Fruit fly (Drosophila melanogaster) whole organism, embryonic: Measurements from ENCODE around the gene ninaC.

ENCODE experiments used
- Ada2b ChIP-seq: fragments of 200-800 bp; sonication (Bioruptor generic); IDR thresholded peaks from 2 replicates; pipeline ENCODE4 v1.3.6; 2022; ENCODE audit warnings: missing biosample characterization, missing genetic modification characterization
- Adf1 ChIP-seq: fragments of 200-800 bp; sonication (Bioruptor generic); IDR thresholded peaks from 2 replicates; pipeline ENCODE4 v1.3.6; 2022; ENCODE audit warnings: missing biosample characterization, missing genetic modification characterization
- B-H1 ChIP-seq: fragments of 200-800 bp; sonication (Bioruptor generic); IDR thresholded peaks from 3 replicates; pipeline ENCODE4 v1.3.6; 2022; ENCODE audit warnings: missing biosample characterization, missing genetic modification characterization
- Bgb ChIP-seq: fragments of 200-800 bp; sonication (Bioruptor generic); IDR thresholded peaks from 2 replicates; pipeline ENCODE4 v1.3.6; 2022; ENCODE audit warnings: missing biosample characterization, missing genetic modification characterization; ENCODE audit not compliant: partially characterized antibody
- CG11696 ChIP-seq: fragments of 200-800 bp; sonication (Bioruptor generic); IDR thresholded peaks from 2 replicates; pipeline ENCODE4 v1.3.6; 2022; ENCODE audit warnings: missing biosample characterization, missing genetic modification characterization
- CG12104 ChIP-seq: fragments of 200-800 bp; sonication (Bioruptor generic); optimal IDR thresholded peaks from 3 replicates; lab custom pipeline; 2016; ENCODE audit warnings: missing biosample characterization, missing genetic modification characterization
- CG14050 ChIP-seq: fragments of 200-800 bp; sonication (Bioruptor generic); IDR thresholded peaks from 3 replicates; pipeline ENCODE4 v1.3.6; 2022; ENCODE audit warnings: missing biosample characterization, missing genetic modification characterization
- CG14667 ChIP-seq: fragments of 200-800 bp; sonication (Bioruptor generic); IDR thresholded peaks from 2 replicates; pipeline ENCODE4 v1.3.6; 2022; ENCODE audit warnings: missing biosample characterization, missing genetic modification characterization
- CG16779 ChIP-seq: fragments of 200-800 bp; sonication (Bioruptor generic); IDR thresholded peaks from 2 replicates; pipeline ENCODE4 v1.3.6; 2022; ENCODE audit warnings: missing biosample characterization, missing genetic modification characterization
- CG17186 ChIP-seq: fragments of 200-800 bp; sonication (Bioruptor generic); optimal IDR thresholded peaks from 3 replicates; lab custom pipeline; 2017; ENCODE audit warnings: missing biosample characterization, missing genetic modification reagents, missing genetic modification characterization
- CG17802 ChIP-seq: fragments of 200-800 bp; sonication (Bioruptor generic); optimal IDR thresholded peaks from 2 replicates; lab custom pipeline; 2018; ENCODE audit warnings: missing biosample characterization, mild to moderate bottlenecking, missing genetic modification characterization, moderate library complexity
- CG2889 ChIP-seq: fragments of 200-800 bp; sonication (Bioruptor generic); IDR thresholded peaks from 3 replicates; pipeline ENCODE4 v1.3.6; 2022; ENCODE audit warnings: missing biosample characterization, missing genetic modification characterization
- CG33213 ChIP-seq: fragments of 200-800 bp; sonication (Bioruptor generic); optimal IDR thresholded peaks from 3 replicates; lab custom pipeline; 2016; ENCODE audit warnings: missing biosample characterization, missing genetic modification characterization
- CG34422 ChIP-seq: fragments of 200-800 bp; sonication (Bioruptor generic); IDR thresholded peaks from 3 replicates; pipeline ENCODE4 v1.3.6; 2022; ENCODE audit warnings: missing biosample characterization, missing genetic modification characterization
- CG3726 ChIP-seq: fragments of 200-800 bp; sonication (Bioruptor generic); IDR thresholded peaks from 3 replicates; pipeline ENCODE4, ENCODE4 v1.3.6; 2022; ENCODE audit warnings: missing biosample characterization, missing genetic modification characterization
- CG3838 ChIP-seq: fragments of 200-800 bp; sonication (Bioruptor generic); optimal IDR thresholded peaks from 3 replicates; lab custom pipeline; 2016; ENCODE audit warnings: missing biosample characterization, missing genetic modification characterization
- CG4282 ChIP-seq: fragments of 200-800 bp; sonication (Bioruptor generic); optimal IDR thresholded peaks from 2 replicates; lab custom pipeline; 2016; ENCODE audit warnings: missing biosample characterization, missing genetic modification characterization
- CG4328 ChIP-seq: fragments of 200-800 bp; sonication (Bioruptor generic); optimal IDR thresholded peaks from 3 replicates; lab custom pipeline; 2017; ENCODE audit warnings: missing biosample characterization, missing genetic modification reagents, missing genetic modification characterization
- CG6175 ChIP-seq: fragments of 200-800 bp; sonication (Bioruptor generic); IDR thresholded peaks from 3 replicates; pipeline ENCODE4 v1.3.6; 2022; ENCODE audit warnings: missing biosample characterization, missing genetic modification characterization
- CG6683 ChIP-seq: fragments of 200-800 bp; sonication (Bioruptor generic); optimal IDR thresholded peaks from 2 replicates; lab custom pipeline; 2017; ENCODE audit warnings: missing biosample characterization, mild to moderate bottlenecking, missing genetic modification characterization, missing genetic modification reagents
- Dip3 ChIP-seq: fragments of 200-800 bp; sonication (Bioruptor generic); optimal IDR thresholded peaks from 3 replicates; lab custom pipeline; 2016; ENCODE audit warnings: missing biosample characterization, missing genetic modification characterization
- Doc3 ChIP-seq: fragments of 200-800 bp; sonication (Bioruptor generic); IDR thresholded peaks from 3 replicates; pipeline ENCODE4 v1.3.6; 2022; ENCODE audit warnings: missing biosample characterization, missing genetic modification characterization; ENCODE audit not compliant: partially characterized antibody
- Hr3 ChIP-seq: fragments of 200-800 bp; sonication (Bioruptor generic); optimal IDR thresholded peaks from 3 replicates; lab custom pipeline; 2016; ENCODE audit warnings: missing biosample characterization, missing genetic modification characterization
- Mrtf ChIP-seq: fragments of 200-800 bp; sonication (Bioruptor generic); IDR thresholded peaks from 3 replicates; pipeline ENCODE4 v1.3.6; 2022; ENCODE audit warnings: missing biosample characterization, missing genetic modification characterization
- Myb ChIP-seq: fragments of 200-800 bp; sonication (Bioruptor generic); optimal IDR thresholded peaks from 2 replicates; lab custom pipeline; 2016; ENCODE audit warnings: missing biosample characterization, missing genetic modification characterization
- Neu2 ChIP-seq: fragments of 200-800 bp; sonication (Bioruptor generic); optimal IDR thresholded peaks from 3 replicates; lab custom pipeline; 2016; ENCODE audit warnings: missing biosample characterization, missing genetic modification characterization, borderline replicate concordance
- Nf-YA ChIP-seq: fragments of 200-800 bp; sonication (Bioruptor generic); IDR thresholded peaks from 2 replicates; pipeline ENCODE4 v1.3.6; 2022; ENCODE audit warnings: missing biosample characterization, missing genetic modification characterization
- Optix ChIP-seq: fragments of 200-800 bp; sonication (Bioruptor generic); IDR thresholded peaks from 3 replicates; pipeline ENCODE4 v1.3.6; 2022; ENCODE audit warnings: missing biosample characterization, missing genetic modification characterization
- Sry-β ChIP-seq: fragments of 200-800 bp; sonication (Bioruptor generic); optimal IDR thresholded peaks from 2 replicates; lab custom pipeline; 2018; ENCODE audit warnings: missing biosample characterization, mild to moderate bottlenecking, missing genetic modification characterization, moderate library complexity
- Usf ChIP-seq: fragments of 200-800 bp; sonication (Bioruptor generic); optimal IDR thresholded peaks from 2 replicates; lab custom pipeline; 2017; ENCODE audit warnings: missing genotype, missing biosample characterization, missing genetic modification characterization
- Xrp1 ChIP-seq: fragments of 200-800 bp; sonication (Bioruptor generic); IDR thresholded peaks from 2 replicates; pipeline ENCODE4 v1.3.6; 2022; ENCODE audit warnings: missing biosample characterization, missing genetic modification characterization
- az2 ChIP-seq: fragments of 200-800 bp; sonication (Bioruptor generic); optimal IDR thresholded peaks from 3 replicates; lab custom pipeline; 2016; ENCODE audit warnings: missing biosample characterization, missing genetic modification characterization
- bcd ChIP-seq: fragments of 200-800 bp; sonication (Bioruptor generic); optimal IDR thresholded peaks from 2 replicates; lab custom pipeline; 2017; ENCODE audit warnings: missing biosample characterization, mild to moderate bottlenecking, missing genetic modification characterization
- br ChIP-seq: fragments of >200 bp; optimal IDR thresholded peaks from 2 replicates; lab custom pipeline; 2017
- chm ChIP-seq: fragments of 200-800 bp; sonication (Bioruptor generic); IDR thresholded peaks from 2 replicates; pipeline ENCODE4 v1.3.6; 2022; ENCODE audit warnings: missing biosample characterization, missing genetic modification characterization
- fd3F ChIP-seq: fragments of 200-800 bp; sonication (Bioruptor generic); optimal IDR thresholded peaks from 2 replicates; lab custom pipeline; 2018; ENCODE audit warnings: missing biosample characterization, mild to moderate bottlenecking, missing genetic modification characterization, moderate library complexity
- gem ChIP-seq: fragments of 200-800 bp; sonication (Bioruptor generic); optimal IDR thresholded peaks from 2 replicates; lab custom pipeline; 2019; ENCODE audit warnings: missing biosample characterization, mild to moderate bottlenecking, missing genetic modification characterization, moderate library complexity
- h ChIP-seq: fragments of >200 bp; optimal IDR thresholded peaks from 2 replicates; lab custom pipeline; 2017
- ind ChIP-seq: fragments of 200-800 bp; sonication (Bioruptor generic); optimal IDR thresholded peaks from 3 replicates; lab custom pipeline; 2016; ENCODE audit warnings: missing biosample characterization, missing genetic modification characterization
- inv ChIP-seq: fragments of 200-800 bp; sonication (Bioruptor generic); IDR thresholded peaks from 2 replicates; pipeline ENCODE4 v1.3.6; 2022; ENCODE audit warnings: missing biosample characterization, missing genetic modification characterization; ENCODE audit not compliant: partially characterized antibody
- odd ChIP-seq: fragments of 200-800 bp; sonication (Bioruptor generic); optimal IDR thresholded peaks from 2 replicates; lab custom pipeline; 2017; ENCODE audit warnings: missing biosample characterization, mild to moderate bottlenecking, missing genetic modification characterization
- peb ChIP-seq: fragments of 200-800 bp; sonication (Bioruptor generic); IDR thresholded peaks from 2 replicates; pipeline ENCODE4 v1.3.6; 2022; ENCODE audit warnings: missing biosample characterization, missing genetic modification characterization
- pros ChIP-seq: fragments of 200-800 bp; sonication (Bioruptor generic); optimal IDR thresholded peaks from 3 replicates; lab custom pipeline; 2019; ENCODE audit warnings: missing biosample characterization, mild to moderate bottlenecking, missing genetic modification characterization, moderate library complexity
- sd ChIP-seq: fragments of 200-800 bp; sonication (Bioruptor generic); optimal IDR thresholded peaks from 3 replicates; lab custom pipeline; 2018; ENCODE audit warnings: missing biosample characterization, mild to moderate bottlenecking, missing genetic modification characterization, moderate library complexity
- slou ChIP-seq: fragments of 200-800 bp; sonication (Bioruptor generic); optimal IDR thresholded peaks from 3 replicates; lab custom pipeline; 2016; ENCODE audit warnings: missing biosample characterization, missing genetic modification characterization
- so ChIP-seq: fragments of 200-800 bp; sonication (Bioruptor generic); IDR thresholded peaks from 3 replicates; pipeline ENCODE4 v1.3.6; 2022; ENCODE audit warnings: missing biosample characterization, missing genetic modification characterization
- tna ChIP-seq: fragments of 200-800 bp; sonication (Bioruptor generic); IDR thresholded peaks from 2 replicates; pipeline ENCODE4 v1.3.6; 2022; ENCODE audit warnings: missing biosample characterization, missing genetic modification characterization; ENCODE audit not compliant: partially characterized antibody
- trem ChIP-seq: fragments of 200-800 bp; optimal IDR thresholded peaks from 3 replicates; lab custom pipeline; 2019; ENCODE audit warnings: missing biosample characterization, mild to moderate bottlenecking, missing genetic modification characterization, moderate library complexity
- unc-4 ChIP-seq: fragments of 200-800 bp; sonication (Bioruptor generic); IDR thresholded peaks from 2 replicates; pipeline ENCODE4 v1.3.6; 2022; ENCODE audit warnings: missing biosample characterization, missing genetic modification characterization; ENCODE audit not compliant: partially characterized antibody
- wor ChIP-seq: fragments of 200-800 bp; sonication (Bioruptor generic); IDR thresholded peaks from 2 replicates; pipeline ENCODE4 v1.3.6; 2022; ENCODE audit warnings: missing biosample characterization, missing genetic modification characterization

The ninaC gene

dm6 chr2L:7424907-7425689 is 47.6 kb downstream of the ninaC start (continued):
- TF ChIP-seq CG33213 (GFP tag; lab: Kevin White, UChicago): no peak
- peak; percentile 18; the same call in 1 of the 3 replicates for TF ChIP-seq B-H1 (GFP tag; lab: Robert Waterston, UW)
- TF ChIP-seq CG3726 (GFP tag; lab: Robert Waterston, UW): no peak
- TF ChIP-seq CG4328 (GFP tag; lab: Kevin White, UChicago): no peak
- peak; percentile 46 for TF ChIP-seq sd (tag; lab: Kevin White, UChicago)
- no peak for TF ChIP-seq Usf (GFP tag; lab: Kevin White, UChicago)
- TF ChIP-seq CG2889: peak; percentile 57; the same call in 1 of the 3 replicates
- TF ChIP-seq unc-4: no peak
- peak; percentile 21; the same call in 1 of the 3 replicates for TF ChIP-seq CG14050 (GFP tag; lab: Robert Waterston, UW)
- no peak for TF ChIP-seq CG17802 (tag; lab: Kevin White, UChicago)
- TF ChIP-seq Ada2b (GFP tag; lab: Robert Waterston, UW): peak; percentile 70
- no peak for TF ChIP-seq wor (GFP tag; lab: Robert Waterston, UW)
- TF ChIP-seq slou (GFP tag; lab: Kevin White, UChicago): peak; percentile 12
- no peak for TF ChIP-seq peb (GFP tag; lab: Robert Waterston, UW)
- TF ChIP-seq Bgb (GFP tag; lab: Robert Waterston, UW): no peak
- TF ChIP-seq ind (GFP tag; lab: Kevin White, UChicago): peak; percentile 58
- TF ChIP-seq Mrtf (GFP tag; lab: Robert Waterston, UW): no peak
- TF ChIP-seq odd (GFP tag; lab: Kevin White, UChicago): no peak
- TF ChIP-seq so (GFP tag; lab: Robert Waterston, UW): peak; percentile 43; the same call in 1 of the 3 replicates
- no peak for TF ChIP-seq Nf-YA (GFP tag; lab: Robert Waterston, UW)
- TF ChIP-seq Xrp1 (GFP tag; lab: Robert Waterston, UW): peak; percentile 22; the same call in 1 of the 2 replicates
- TF ChIP-seq Neu2 (GFP tag; lab: Kevin White, UChicago): no peak
- peak; percentile 8 for TF ChIP-seq CG4282 (GFP tag; lab: Kevin White, UChicago)
- no peak for TF ChIP-seq CG3838 (GFP tag; lab: Kevin White, UChicago)
- TF ChIP-seq Dip3 (GFP tag; lab: Kevin White, UChicago): peak; percentile 73
- peak; percentile 63 for TF ChIP-seq Adf1 (GFP tag; lab: Robert Waterston, UW)
- TF ChIP-seq CG12104 (GFP tag; lab: Kevin White, UChicago): no peak
- TF ChIP-seq CG34422 (GFP tag; lab: Robert Waterston, UW): peak; percentile 47; the same call in 1 of the 3 replicates
- peak; percentile 51 for TF ChIP-seq fd3F
- TF ChIP-seq CG17186: no peak
- no peak for TF ChIP-seq CG6683 (GFP tag; lab: Kevin White, UChicago)
- peak; percentile 68 for TF ChIP-seq Myb (GFP tag; lab: Kevin White, UChicago)
- TF ChIP-seq bcd (GFP tag; lab: Kevin White, UChicago): peak; percentile 64
- 0 out of 3 replicates have a peak, but pooled peaks have one; percentile 50 for TF ChIP-seq CG6175 (GFP tag; lab: Robert Waterston, UW)
- TF ChIP-seq h (lab: Kevin White, UChicago): no peak
- no peak for TF ChIP-seq trem (tag; lab: Kevin White, UChicago)
- peak; percentile 32 for TF ChIP-seq az2 (GFP tag; lab: Kevin White, UChicago)
- peak; percentile 60 for TF ChIP-seq chm (GFP tag; lab: Robert Waterston, UW)
- no peak for TF ChIP-seq CG11696 (GFP tag; lab: Robert Waterston, UW)
- TF ChIP-seq tna: no peak
- TF ChIP-seq Hr3 (GFP tag; lab: Kevin White, UChicago): peak; percentile 7
- TF ChIP-seq Optix (GFP tag; lab: Robert Waterston, UW): no peak; the same call in 2 of the 3 replicates
- TF ChIP-seq gem (tag; lab: Kevin White, UChicago): peak; percentile 67
- no peak for TF ChIP-seq inv (GFP tag; lab: Robert Waterston, UW)
- peak; percentile 80 for TF ChIP-seq CG16779 (GFP tag; lab: Robert Waterston, UW)
- TF ChIP-seq br (lab: Kevin White, UChicago): no peak
- no peak for TF ChIP-seq Doc3 (GFP tag; lab: Robert Waterston, UW)
- no peak for TF ChIP-seq pros (GFP tag; lab: Kevin White, UChicago)
- no peak for TF ChIP-seq Sry-β
- TF ChIP-seq CG14667 (GFP tag; lab: Robert Waterston, UW): peak; percentile 31; the same call in 1 of the 2 replicates
